Worm (Caenorhabditis elegans) whole organism, L4/young adult: ENCODE measurements around the gene cee-1.

Source experiments
- dao-5 ChIP-seq: sonication (generic microtip); optimal IDR thresholded peaks from 2 replicates; lab custom pipeline; 2016; ENCODE audit warnings: missing genotype, missing genetic modification characterization, moderate library complexity, missing compliant biosample characterization
- him-1 ChIP-seq: sonication (generic microtip); optimal IDR thresholded peaks from 2 replicates; lab custom pipeline; 2016; ENCODE audit warnings: missing genotype, missing genetic modification reagents, missing genetic modification characterization, missing compliant biosample characterization

ce11 chrIII:4937022-4937421, 24.5 kb downstream of the cee-1 start, which contains the start of gene fsn-1:
- no peak for TF ChIP-seq him-1
- no peak for TF ChIP-seq dao-5
